Comparison of ENCODE assay signal across 4 fruit fly cellular contexts in the genomic region with DNA sequence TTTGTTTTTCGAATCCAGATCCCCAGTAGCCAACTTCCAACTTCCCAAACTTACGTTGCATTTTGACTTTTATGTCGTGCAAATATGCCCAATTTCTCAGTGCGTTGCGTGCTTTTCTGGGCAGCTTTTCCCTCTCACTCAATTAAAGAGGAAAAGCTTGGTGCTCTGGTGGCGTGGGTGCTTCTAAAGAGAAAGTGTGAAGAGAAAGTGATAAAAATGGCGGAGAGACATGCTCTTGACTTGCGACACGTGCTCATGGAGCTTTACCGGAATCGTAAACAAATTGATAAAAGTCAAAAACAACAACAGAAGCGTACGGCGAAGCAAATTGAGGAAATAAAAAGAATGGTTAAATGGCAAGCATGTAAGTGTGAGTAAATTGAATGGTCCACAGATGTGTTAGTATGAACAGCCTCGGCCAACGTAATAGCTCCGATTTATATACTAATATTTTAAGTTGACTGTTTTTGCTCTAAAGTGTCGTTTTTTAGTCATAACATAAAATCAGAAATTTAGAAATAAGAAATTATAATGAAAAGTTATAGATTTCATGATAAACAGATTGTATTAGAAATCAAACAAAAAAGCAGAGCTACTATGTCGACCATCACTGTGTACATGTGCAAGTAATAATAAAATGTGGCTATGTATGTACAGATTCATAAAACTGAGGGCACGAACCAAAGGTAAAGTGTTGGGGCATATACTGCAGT.
TF ChIP-seq lines count a peak whose summit lies in the region.

No protein-coding gene starts in this region.

- TF ChIP-seq CTCF in whole organism, embryonic (GFP tag; optimal IDR thresholded peaks at IDR 0.05; lab: Kevin White, UChicago): no peak

TF ChIP-seq in whole organism, adult, 20 proteins besides CTCF, POLR2A, EP300 and RAD21:
- TF ChIP-seq Mnt (GFP tag; optimal IDR thresholded peaks at IDR 0.05; lab: Kevin White, UChicago): peak; percentile 83
- TF ChIP-seq CG12768 (GFP tag; optimal IDR thresholded peaks at IDR 0.05; lab: Kevin White, UChicago): no peak
- no peak for TF ChIP-seq tj (GFP tag; optimal IDR thresholded peaks at IDR 0.05; lab: Kevin White, UChicago)
- TF ChIP-seq Crg-1 (GFP tag; optimal IDR thresholded peaks at IDR 0.05; lab: Kevin White, UChicago): no peak
- TF ChIP-seq cic (GFP tag; optimal IDR thresholded peaks at IDR 0.05; lab: Kevin White, UChicago): peak; percentile 77
- peak; percentile 89 for TF ChIP-seq kay (GFP tag; lab: Kevin White, UChicago; ENCODE audit: borderline replicate concordance)

TF ChIP-seq in whole organism, embryonic, 481 proteins besides CTCF, POLR2A, EP300 and RAD21 (continues in another document):
- peak; percentile 34; the same call in 1 of the 2 replicates for TF ChIP-seq E2f1 (GFP tag; IDR thresholded peaks at IDR 0.05; lab: Robert Waterston, UW)
- TF ChIP-seq sc (optimal IDR thresholded peaks at IDR 0.05; lab: Kevin White, UChicago): no peak
- no peak for TF ChIP-seq sc (GFP tag; optimal IDR thresholded peaks at IDR 0.05; lab: Kevin White, UChicago)
- peak; percentile 35 for TF ChIP-seq CG6813 (GFP tag; optimal IDR thresholded peaks at IDR 0.05; lab: Kevin White, UChicago)
- TF ChIP-seq CG6654 (GFP tag; optimal IDR thresholded peaks at IDR 0.05; lab: Kevin White, UChicago): peak; percentile 16
- TF ChIP-seq seq (GFP tag; IDR thresholded peaks at IDR 0.05; lab: Robert Waterston, UW): peak; percentile 58; the same call in 1 of the 2 replicates
- peak; percentile 23; the same call in 2 of the 3 replicates for TF ChIP-seq Aef1 (GFP tag; IDR thresholded peaks at IDR 0.05; lab: Robert Waterston, UW)
- no peak for TF ChIP-seq pita (GFP tag; optimal IDR thresholded peaks at IDR 0.05; lab: Kevin White, UChicago)
- no peak for TF ChIP-seq zen (tag; optimal IDR thresholded peaks at IDR 0.05; lab: Kevin White, UChicago)
- no peak for TF ChIP-seq CG14014 (GFP tag; IDR thresholded peaks at IDR 0.05; lab: Robert Waterston, UW)
- TF ChIP-seq fd96Cb (tag; optimal IDR thresholded peaks at IDR 0.05; lab: Kevin White, UChicago): peak; percentile 56
- peak; percentile 16 for TF ChIP-seq CG1603 (tag; optimal IDR thresholded peaks at IDR 0.05; lab: Kevin White, UChicago)
- peak; percentile 24; the same call in 1 of the 2 replicates for TF ChIP-seq CG32532 (GFP tag; IDR thresholded peaks at IDR 0.05; lab: Robert Waterston, UW)
- TF ChIP-seq CG30403 (GFP tag; optimal IDR thresholded peaks at IDR 0.05; lab: Kevin White, UChicago): peak; percentile 7
- no peak for TF ChIP-seq CG11093 (GFP tag; IDR thresholded peaks at IDR 0.05; lab: Robert Waterston, UW)
- TF ChIP-seq cwo (GFP tag; optimal IDR thresholded peaks at IDR 0.05; lab: Kevin White, UChicago): peak; percentile 82
- 0 out of 2 replicates have a peak, but pooled peaks have one; percentile 37 for TF ChIP-seq ap (GFP tag; IDR thresholded peaks at IDR 0.05; lab: Robert Waterston, UW)
- 0 out of 2 replicates have a peak, but pooled peaks have one; percentile 37 for TF ChIP-seq chm (GFP tag; IDR thresholded peaks at IDR 0.05; lab: Robert Waterston, UW)
- 0 out of 4 replicates have a peak, but pooled peaks have one; percentile 12 for TF ChIP-seq chinmo (GFP tag; IDR thresholded peaks at IDR 0.05; lab: Robert Waterston, UW; ENCODE audit: partially characterized antibody)
- TF ChIP-seq CG11504 (tag; optimal IDR thresholded peaks at IDR 0.05; lab: Kevin White, UChicago): peak; percentile 70
- peak; percentile 63 for TF ChIP-seq row (GFP tag; IDR thresholded peaks at IDR 0.05; lab: Robert Waterston, UW)
- TF ChIP-seq CG1024 (GFP tag; IDR thresholded peaks at IDR 0.05; lab: Robert Waterston, UW): no peak
- no peak for TF ChIP-seq luna (GFP tag; optimal IDR thresholded peaks at IDR 0.05; lab: Kevin White, UChicago)
- peak; percentile 29 for TF ChIP-seq CG18262 (tag; optimal IDR thresholded peaks at IDR 0.05; lab: Kevin White, UChicago)

TF ChIP-seq in whole organism, prepupa, 60 proteins besides CTCF, POLR2A, EP300 and RAD21:
- TF ChIP-seq fkh (GFP tag; optimal IDR thresholded peaks at IDR 0.05; lab: Kevin White, UChicago): peak; percentile 14
- TF ChIP-seq CG11294 (GFP tag; IDR thresholded peaks at IDR 0.05; lab: Robert Waterston, UW): no peak
- peak; percentile 9 for TF ChIP-seq CG32006 (GFP tag; optimal IDR thresholded peaks at IDR 0.05; lab: Kevin White, UChicago)

TF ChIP-seq in whole organism, wandering third instar larva, 38 proteins besides CTCF, POLR2A, EP300 and RAD21:
- TF ChIP-seq Vsx2 (GFP tag; optimal IDR thresholded peaks at IDR 0.05; lab: Kevin White, UChicago; ENCODE audit: partially characterized antibody) (peak; percentile 80), dl (GFP tag; optimal IDR thresholded peaks at IDR 0.05; lab: Kevin White, UChicago; ENCODE audit: insufficient read depth in 1 of 2, partially characterized antibody in 2 of 2) (peak in 1 of 2 experiments; percentile 30), Dif (GFP tag; optimal IDR thresholded peaks at IDR 0.05; lab: Kevin White, UChicago; ENCODE audit: partially characterized antibody) (peak; percentile 56), OdsH (GFP tag; optimal IDR thresholded peaks at IDR 0.05; lab: Kevin White, UChicago) (no peak)
TF ChIP-seq in whole organism, wandering third instar larva: peak in this region for 3.
